Worm (Caenorhabditis elegans) whole organism, L3 larva: ENCODE measurements around the gene T01G5.7.

Experiments used
- R02D3.7 ChIP-seq: fragments of 150-350 bp; optimal IDR thresholded peaks from 2 replicates; lab custom pipeline; 2014; ENCODE audit warnings: missing biosample characterization, missing genetic modification characterization
- ZK546.5 ChIP-seq: sonication (generic microtip); optimal IDR thresholded peaks from 2 replicates; lab custom pipeline; 2017; ENCODE audit warnings: missing biosample characterization, missing genetic modification characterization
- ama-1 ChIP-seq: fragments of 150-350 bp; optimal IDR thresholded peaks from 2 replicates; lab custom pipeline; 2018
- ceh-16 ChIP-seq: sonication (generic microtip); optimal IDR thresholded peaks from 2 replicates; lab custom pipeline; 2017; ENCODE audit warnings: missing biosample characterization, missing genetic modification characterization
- ceh-28 ChIP-seq: fragments of 150-350 bp; optimal IDR thresholded peaks from 2 replicates; lab custom pipeline; 2014; ENCODE audit warnings: missing biosample characterization, missing genetic modification reagents, missing genetic modification characterization
- ceh-82 ChIP-seq: fragments of 150-350 bp; optimal IDR thresholded peaks from 2 replicates; lab custom pipeline; 2014; ENCODE audit warnings: missing biosample characterization, missing genetic modification characterization
- daf-12 ChIP-seq: fragments of 150-350 bp; optimal IDR thresholded peaks from 2 replicates; lab custom pipeline; 2014; ENCODE audit warnings: missing biosample characterization, missing genetic modification reagents, missing genetic modification characterization
- egl-27 ChIP-seq: sonication (generic microtip); optimal IDR thresholded peaks from 4 replicates; lab custom pipeline; 2017; ENCODE audit warnings: missing biosample characterization, missing genetic modification reagents, missing genetic modification characterization
- egl-5 ChIP-seq: fragments of 150-350 bp; optimal IDR thresholded peaks from 2 replicates; lab custom pipeline; 2017; ENCODE audit warnings: missing biosample characterization, missing genetic modification reagents, missing genetic modification characterization, inconsistent platforms
- elt-1 ChIP-seq: fragments of 150-350 bp; optimal IDR thresholded peaks from 2 replicates; lab custom pipeline; 2014; ENCODE audit warnings: missing biosample characterization, missing genetic modification characterization
- elt-2 ChIP-seq: sonication (generic microtip); optimal IDR thresholded peaks from 2 replicates; lab custom pipeline; 2016; ENCODE audit warnings: missing genetic modification reagents, mild to moderate bottlenecking, missing genetic modification characterization, missing compliant biosample characterization
- elt-3 ChIP-seq, 3 experiments: fragments of 150-350 bp in 1 of 3; sonication (generic microtip) in 2 of 3; optimal IDR thresholded peaks; 2 replicates in 2 of 3; 4 replicates in 1 of 3; lab custom pipeline; 2014 to 2017; ENCODE audit warnings: missing biosample characterization in 3 of 3, missing genetic modification characterization in 3 of 3
- eor-1 ChIP-seq, 2 experiments: fragments of 150-350 bp; optimal IDR thresholded peaks; 2 replicates each; lab custom pipeline; 2014 to 2018; ENCODE audit warnings: missing biosample characterization in 2 of 2, missing genetic modification characterization in 2 of 2
- fkh-10 ChIP-seq: sonication (generic microtip); optimal IDR thresholded peaks from 2 replicates; lab custom pipeline; 2017; ENCODE audit warnings: missing biosample characterization, missing genetic modification reagents, missing genetic modification characterization
- fkh-2 ChIP-seq: fragments of 150-350 bp; optimal IDR thresholded peaks from 2 replicates; lab custom pipeline; 2014; ENCODE audit warnings: missing biosample characterization, missing genetic modification reagents, missing genetic modification characterization
- fos-1 ChIP-seq: fragments of 150-350 bp; optimal IDR thresholded peaks from 2 replicates; lab custom pipeline; 2014; ENCODE audit warnings: missing biosample characterization, missing genetic modification characterization
- hmg-11 ChIP-seq: sonication (generic microtip); optimal IDR thresholded peaks from 2 replicates; lab custom pipeline; 2016; ENCODE audit warnings: missing genetic modification characterization, missing compliant biosample characterization
- jun-1 ChIP-seq: fragments of 150-350 bp; optimal IDR thresholded peaks from 2 replicates; lab custom pipeline; 2014; ENCODE audit warnings: missing biosample characterization, missing genetic modification reagents, missing genetic modification characterization
- lin-15B ChIP-seq: fragments of 150-350 bp; optimal IDR thresholded peaks from 2 replicates; lab custom pipeline; 2014; ENCODE audit warnings: missing biosample characterization, missing genetic modification characterization
- lin-39 ChIP-seq: fragments of 150-350 bp; optimal IDR thresholded peaks from 2 replicates; lab custom pipeline; 2018; ENCODE audit warnings: missing biosample characterization, missing genetic modification reagents, missing genetic modification characterization
- lsy-12 ChIP-seq: sonication (generic microtip); optimal IDR thresholded peaks from 2 replicates; lab custom pipeline; 2016; ENCODE audit warnings: mild to moderate bottlenecking, missing genetic modification characterization, missing compliant biosample characterization
- mdl-1 ChIP-seq: fragments of 150-350 bp; optimal IDR thresholded peaks from 2 replicates; lab custom pipeline; 2014; ENCODE audit warnings: missing biosample characterization, missing genetic modification characterization
- mml-1 ChIP-seq: fragments of 150-350 bp; sonication (generic microtip); optimal IDR thresholded peaks from 3 replicates; lab custom pipeline; 2014; ENCODE audit warnings: missing biosample characterization, missing genetic modification characterization
- nfya-1 ChIP-seq: sonication (generic microtip); optimal IDR thresholded peaks from 2 replicates; lab custom pipeline; 2017; ENCODE audit warnings: missing genetic modification characterization, mild to moderate bottlenecking, missing compliant biosample characterization, antibody characterized with exemption, moderate library complexity; ENCODE audit not compliant: insufficient read depth
- nhr-11 ChIP-seq: fragments of 150-350 bp; optimal IDR thresholded peaks from 2 replicates; lab custom pipeline; 2014; ENCODE audit warnings: missing biosample characterization, missing genetic modification characterization
- nhr-12 ChIP-seq: fragments of 150-350 bp; optimal IDR thresholded peaks from 2 replicates; lab custom pipeline; 2014; ENCODE audit warnings: missing biosample characterization, missing genetic modification characterization
- nhr-23 ChIP-seq: fragments of 150-350 bp; optimal IDR thresholded peaks from 2 replicates; lab custom pipeline; 2014; ENCODE audit warnings: missing biosample characterization, missing genetic modification reagents, missing genetic modification characterization
- nhr-237 ChIP-seq: fragments of 150-350 bp; optimal IDR thresholded peaks from 2 replicates; lab custom pipeline; 2014; ENCODE audit warnings: missing biosample characterization, missing genetic modification characterization
- nhr-25 ChIP-seq: sonication (generic microtip); optimal IDR thresholded peaks from 2 replicates; lab custom pipeline; 2017; ENCODE audit warnings: missing biosample characterization, missing genetic modification characterization
- nhr-28 ChIP-seq: fragments of 150-350 bp; optimal IDR thresholded peaks from 2 replicates; lab custom pipeline; 2014; ENCODE audit warnings: missing biosample characterization, missing genetic modification characterization
- nhr-43 ChIP-seq: sonication (generic microtip); optimal IDR thresholded peaks from 2 replicates; lab custom pipeline; 2016; ENCODE audit warnings: mild to moderate bottlenecking, missing genetic modification characterization, missing compliant biosample characterization; ENCODE audit not compliant: poor library complexity, severe bottlenecking
- nhr-67 ChIP-seq: fragments of 150-350 bp; optimal IDR thresholded peaks from 2 replicates; lab custom pipeline; 2014; ENCODE audit warnings: missing biosample characterization, missing genetic modification characterization
- nhr-76 ChIP-seq: fragments of 150-350 bp; sonication (generic microtip); optimal IDR thresholded peaks from 5 replicates; lab custom pipeline; 2014; ENCODE audit warnings: missing biosample characterization, missing genetic modification characterization
- nhr-77 ChIP-seq: fragments of 150-350 bp; optimal IDR thresholded peaks from 2 replicates; lab custom pipeline; 2014; ENCODE audit warnings: missing biosample characterization, missing genetic modification characterization
- pha-4 ChIP-seq: fragments of 150-350 bp; optimal IDR thresholded peaks from 2 replicates; lab custom pipeline; 2014; ENCODE audit warnings: missing biosample characterization, missing genetic modification reagents, missing genetic modification characterization
- pqm-1 ChIP-seq: fragments of 150-350 bp; optimal IDR thresholded peaks from 2 replicates; lab custom pipeline; 2017; ENCODE audit warnings: missing biosample characterization, missing genetic modification characterization, inconsistent platforms
- sea-2 ChIP-seq: fragments of 150-350 bp; sonication (generic microtip); optimal IDR thresholded peaks from 4 replicates; lab custom pipeline; 2014; ENCODE audit warnings: missing biosample characterization, missing genetic modification reagents, missing genetic modification characterization
- skn-1 ChIP-seq: fragments of 150-350 bp; optimal IDR thresholded peaks from 2 replicates; lab custom pipeline; 2014; ENCODE audit warnings: missing biosample characterization, missing genetic modification characterization
- snpc-4 ChIP-seq: fragments of 150-350 bp; optimal IDR thresholded peaks from 2 replicates; lab custom pipeline; 2014; ENCODE audit warnings: missing biosample characterization, missing genetic modification characterization
- tbx-2 ChIP-seq: sonication (generic microtip); optimal IDR thresholded peaks from 2 replicates; lab custom pipeline; 2016; ENCODE audit warnings: mild to moderate bottlenecking, missing genetic modification characterization, missing compliant biosample characterization
- unc-39 ChIP-seq: sonication (generic microtip); optimal IDR thresholded peaks from 4 replicates; lab custom pipeline; 2017; ENCODE audit warnings: missing biosample characterization, missing genetic modification characterization
- zag-1 ChIP-seq: fragments of 150-350 bp; optimal IDR thresholded peaks from 2 replicates; lab custom pipeline; 2014; ENCODE audit warnings: missing biosample characterization, missing genetic modification characterization
- ztf-11 ChIP-seq: fragments of 150-350 bp; optimal IDR thresholded peaks from 2 replicates; lab custom pipeline; 2014; ENCODE audit warnings: missing biosample characterization, missing genetic modification characterization
- ztf-4 ChIP-seq: fragments of 150-350 bp; optimal IDR thresholded peaks from 2 replicates; lab custom pipeline; 2014; ENCODE audit warnings: missing biosample characterization, missing genetic modification characterization

Gene T01G5.7

DNA sequence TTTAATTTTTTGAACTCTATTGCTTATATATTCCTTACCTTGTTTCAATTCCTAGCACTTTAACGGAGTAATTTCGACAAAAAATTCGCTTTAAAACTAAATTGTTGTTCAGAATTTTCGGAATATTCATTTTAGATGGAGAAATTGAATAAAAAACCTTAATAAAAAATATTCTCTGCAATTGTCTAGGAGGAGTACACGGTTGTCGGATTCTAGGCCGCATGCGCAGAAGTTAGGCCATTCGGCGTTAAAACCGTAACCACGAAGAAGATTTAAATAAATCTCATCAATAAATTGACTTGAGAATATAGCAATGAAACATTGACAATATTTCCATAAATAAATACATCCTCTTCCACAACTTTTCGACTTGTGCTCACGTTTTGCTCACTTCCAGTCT is 29.5 kb upstream of the T01G5.7 start, which contains the start of the genes C01G10.10 and C01G10.9 (continued):
- TF ChIP-seq nhr-28 (tag; lab: Kevin White, UChicago) (no peak), unc-39 (tag; lab: Kevin White, UChicago) (no peak)

DNA sequence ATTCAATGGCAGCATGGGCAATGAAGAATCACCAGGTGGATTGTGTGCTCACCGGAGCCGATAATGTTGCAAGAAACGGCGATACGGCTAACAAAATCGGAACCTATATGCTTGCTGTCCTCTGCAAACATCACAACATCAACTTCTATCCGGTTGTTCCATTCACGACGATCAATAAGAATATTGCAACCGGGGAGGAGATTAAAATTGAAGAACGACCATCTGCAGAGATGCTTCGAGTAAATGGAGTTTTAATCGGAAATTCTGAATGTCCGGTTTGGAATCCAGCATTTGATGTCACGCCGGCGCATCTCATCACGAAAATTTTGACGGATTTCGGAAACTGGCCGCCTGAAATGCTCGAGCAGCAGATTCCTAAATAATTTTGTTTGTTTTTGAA is 28.1 kb upstream of the T01G5.7 start:
- TF ChIP-seq hmg-11 (tag; lab: Kevin White, UChicago) (no peak), pqm-1 (tag; lab: Kevin White, UChicago) (no peak), ama-1 (lab: Kevin White, UChicago) (peak; percentile 84), fkh-2 (no peak), ceh-16 (no peak), nhr-237 (tag; lab: Kevin White, UChicago) (no peak), nhr-11 (tag; lab: Kevin White, UChicago) (no peak), pha-4 (tag; lab: Kevin White, UChicago) (no peak), nhr-77 (tag; lab: Kevin White, UChicago) (no peak), nhr-23 (tag; lab: Kevin White, UChicago) (no peak), lin-39 (tag; lab: Kevin White, UChicago) (no peak), ztf-11 (tag; lab: Kevin White, UChicago) (no peak), eor-1 (tag; optimal IDR thresholded peaks at IDR 0.05; lab: Kevin White, UChicago) (no peak), ztf-4 (tag; lab: Kevin White, UChicago) (no peak), elt-2 (tag; lab: Kevin White, UChicago) (peak; percentile 15), daf-12 (no peak)

DNA sequence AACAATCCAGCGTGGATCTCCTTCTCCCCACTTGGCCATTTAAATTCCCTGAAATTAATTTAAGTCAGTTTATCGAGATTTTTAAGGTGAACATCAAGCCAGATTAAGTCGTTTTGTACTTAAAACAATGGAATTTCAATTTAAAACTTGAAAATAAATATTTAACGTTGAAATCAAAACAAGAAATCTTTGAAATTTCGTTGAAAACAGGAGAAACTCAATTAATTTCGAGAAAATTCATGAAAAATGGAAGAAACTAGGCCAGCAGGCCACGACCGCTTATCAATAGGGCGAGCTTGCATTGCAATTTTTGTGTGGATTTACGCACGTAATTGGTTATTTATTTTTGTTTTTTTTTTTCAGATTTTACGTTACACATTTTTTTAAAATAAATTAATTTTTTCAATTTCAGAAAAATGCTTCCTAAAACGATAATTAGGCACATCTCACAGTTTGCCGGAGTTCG is 26.4 kb upstream of the T01G5.7 start, which contains the start of the genes ahsa-1 and C01G10.7:
TSS of gene ahsa-1 (minus strand) at position 51 of the 466 bp plus-strand sequence.
TSS of gene C01G10.7 (plus strand) at position 413 of the 466 bp plus-strand sequence.
- TF ChIP-seq fkh-2 (no peak), nhr-43 (tag; lab: Kevin White, UChicago) (peak; percentile 95), nhr-76 (peak; percentile 0), nfya-1 (peak; percentile 89), nhr-12 (no peak), ztf-11 (tag; lab: Kevin White, UChicago) (no peak), nhr-11 (tag; lab: Kevin White, UChicago) (peak; percentile 11), ceh-82 (tag; lab: Kevin White, UChicago) (peak; percentile 68), daf-12 (no peak), elt-2 (tag; lab: Kevin White, UChicago) (peak; percentile 61), elt-1 (tag; lab: Kevin White, UChicago) (no peak), mdl-1 (tag; lab: Kevin White, UChicago) (no peak), jun-1 (peak; percentile 58), nhr-25 (peak; percentile 86), lin-39 (tag; lab: Kevin White, UChicago) (peak; percentile 75), snpc-4 (tag; lab: Kevin White, UChicago) (peak; percentile 87), nhr-77 (tag; lab: Kevin White, UChicago) (peak; percentile 37), fkh-10 (GFP tag; lab: Kevin White, UChicago) (peak; percentile 92), nhr-67 (tag; lab: Kevin White, UChicago) (no peak), mml-1 (tag; lab: Kevin White, UChicago) (no peak), ama-1 (lab: Kevin White, UChicago) (no peak), egl-27 (tag; lab: Kevin White, UChicago) (peak; percentile 13), egl-5 (peak; percentile 87), pqm-1 (tag; lab: Kevin White, UChicago) (peak; percentile 82), pha-4 (tag; lab: Kevin White, UChicago) (peak; percentile 95), ceh-28 (tag; lab: Kevin White, UChicago) (peak; percentile 77), skn-1 (tag; lab: Kevin White, UChicago) (peak; percentile 15), lin-15B (tag; lab: Kevin White, UChicago) (peak; percentile 99), sea-2 (GFP tag; lab: Kevin White, UChicago) (no peak), nhr-28 (tag; lab: Kevin White, UChicago) (no peak), eor-1 (tag; optimal IDR thresholded peaks at IDR 0.05; lab: Kevin White, UChicago) (peak in 1 of 2 experiments; percentile 45), tbx-2 (tag; lab: Kevin White, UChicago) (peak; percentile 37), R02D3.7 (tag; lab: Kevin White, UChicago) (peak; percentile 98), ceh-16 (no peak), hmg-11 (tag; lab: Kevin White, UChicago) (peak; percentile 83), lsy-12 (tag; lab: Kevin White, UChicago) (peak; percentile 85), unc-39 (tag; lab: Kevin White, UChicago) (no peak), elt-3 (tag; optimal IDR thresholded peaks at IDR 0.05; lab: Kevin White, UChicago) (no peak), ztf-4 (tag; lab: Kevin White, UChicago) (no peak), ZK546.5 (tag; lab: Kevin White, UChicago) (no peak), fos-1 (no peak), zag-1 (no peak)
